Worm (Caenorhabditis elegans) whole organism, L2 larva: ENCODE data around the gene sra-8.

Experiments used
- ceh-16 ChIP-seq: fragments of 150-350 bp; optimal IDR thresholded peaks from 2 replicates; lab custom pipeline; 2014; ENCODE audit warnings: missing biosample characterization, missing genetic modification characterization
- gmeb-1 ChIP-seq: fragments of 150-350 bp; optimal IDR thresholded peaks from 2 replicates; lab custom pipeline; 2014; ENCODE audit warnings: missing biosample characterization, missing genetic modification characterization
- lin-39 ChIP-seq: fragments of 150-350 bp; optimal IDR thresholded peaks from 2 replicates; lab custom pipeline; 2014; ENCODE audit warnings: missing biosample characterization, missing genetic modification reagents, missing genetic modification characterization
- mdl-1 ChIP-seq, 2 experiments: fragments of 150-350 bp in 1 of 2; sonication (generic microtip) in 1 of 2; optimal IDR thresholded peaks; 2 replicates each; lab custom pipeline; 2017; ENCODE audit warnings: missing biosample characterization in 2 of 2, missing genetic modification characterization in 2 of 2
- nhr-10 ChIP-seq: sonication (generic microtip); optimal IDR thresholded peaks from 2 replicates; lab custom pipeline; 2017; ENCODE audit warnings: missing biosample characterization, missing genetic modification characterization
- nhr-237 ChIP-seq: fragments of 150-350 bp; optimal IDR thresholded peaks from 2 replicates; lab custom pipeline; 2014; ENCODE audit warnings: missing biosample characterization, missing genetic modification characterization
- nhr-77 ChIP-seq: fragments of 150-350 bp; optimal IDR thresholded peaks from 2 replicates; lab custom pipeline; 2014; ENCODE audit warnings: missing biosample characterization, missing genetic modification characterization
- ztf-4 ChIP-seq: fragments of 150-350 bp; optimal IDR thresholded peaks from 2 replicates; lab custom pipeline; 2014; ENCODE audit warnings: missing biosample characterization, missing genetic modification characterization

ce11 chrII:9516836-9517235 is 20.7 kb upstream of the sra-8 start, which contains the start of gene gcy-1:
- TF ChIP-seq ceh-16 (tag; lab: Kevin White, UChicago) (no peak), ztf-4 (tag; lab: Kevin White, UChicago) (no peak), nhr-77 (tag; lab: Kevin White, UChicago) (no peak), mdl-1 (tag; optimal IDR thresholded peaks at IDR 0.05; lab: Kevin White, UChicago) (no peak), lin-39 (no peak), gmeb-1 (tag; lab: Kevin White, UChicago) (no peak), nhr-237 (tag; lab: Kevin White, UChicago) (no peak), nhr-10 (tag; lab: Kevin White, UChicago) (no peak)
